Worm (Caenorhabditis elegans): ENCODE results near the gene nhr-124.

nhr-124 gene

DNA sequence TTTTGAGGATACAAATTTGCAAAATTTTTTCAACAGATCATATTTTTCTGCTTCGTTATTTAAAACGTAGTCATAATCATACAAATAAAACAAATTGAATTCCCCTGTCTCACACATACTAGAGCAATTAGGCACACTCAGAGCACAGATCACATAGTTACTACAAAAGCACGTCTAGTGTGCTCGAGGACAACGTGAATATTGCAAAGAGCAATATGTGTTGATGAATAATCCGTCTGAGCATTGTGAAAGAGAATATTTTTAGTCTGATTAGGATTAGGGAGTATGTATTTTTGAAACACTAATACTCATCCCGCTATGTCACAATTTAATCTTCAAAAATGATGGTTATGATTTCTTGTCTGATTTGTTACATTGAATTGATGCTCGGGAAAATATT lies 8.8 kb downstream of the nhr-124 start:
- TF ChIP-seq pax-3 (tag; optimal IDR thresholded peaks at IDR 0.05) (peak; percentile 14), nhr-71 (tag; optimal IDR thresholded peaks at IDR 0.05) (peak; percentile 5), fkh-4 (tag; optimal IDR thresholded peaks at IDR 0.05; ENCODE audit: borderline replicate concordance) (no peak), xbp-1 (tag; optimal IDR thresholded peaks at IDR 0.05) (no peak), fkh-8 (tag; optimal IDR thresholded peaks at IDR 0.05) (peak; percentile 75), nhr-47 (tag; optimal IDR thresholded peaks at IDR 0.05) (peak; percentile 13), ceh-63 (GFP tag; optimal IDR thresholded peaks at IDR 0.05) (no peak), dsc-1 (tag; optimal IDR thresholded peaks at IDR 0.05) (peak; percentile 85)

DNA sequence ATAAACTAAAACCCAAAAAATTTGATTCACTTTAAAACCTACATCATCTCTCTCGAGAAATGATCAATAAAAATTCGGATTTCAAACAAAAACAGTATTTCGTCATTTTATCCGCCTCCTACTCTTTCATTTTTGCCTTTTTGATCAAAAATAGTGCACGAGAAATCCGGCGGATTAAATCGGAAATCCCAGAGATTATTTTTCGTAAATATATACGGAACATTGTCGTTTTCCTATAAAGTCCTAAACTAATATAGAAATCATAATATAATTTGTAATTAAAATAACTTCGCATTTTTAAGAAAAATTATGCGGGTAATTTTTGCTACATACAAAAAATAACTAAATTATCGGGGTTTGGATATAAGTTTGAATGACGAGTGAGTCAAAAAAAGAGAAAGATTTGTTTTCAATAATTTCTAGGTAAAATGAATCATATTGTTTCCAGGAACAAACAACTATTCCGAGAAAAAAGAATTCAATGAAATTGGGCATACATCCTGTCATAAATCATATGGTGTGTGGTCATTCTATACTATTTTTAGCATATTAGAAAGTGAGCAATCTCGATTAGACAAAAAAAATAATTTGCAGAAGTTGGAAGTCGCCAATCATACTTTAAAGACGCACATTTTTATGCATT lies 11.8 kb downstream of the nhr-124 start, which contains the start of gene nhr-158:
Gene nhr-158, minus strand, starts transcription at position 51 of the 643 bp plus-strand sequence.
- TF ChIP-seq skn-1 (tag; optimal IDR thresholded peaks at IDR 0.05): no peak
- no peak for TF ChIP-seq tbx-2 (tag; optimal IDR thresholded peaks at IDR 0.05)
- TF ChIP-seq unc-30 (tag; optimal IDR thresholded peaks at IDR 0.05): no peak
- TF ChIP-seq aha-1 (tag; optimal IDR thresholded peaks at IDR 0.05): no peak
- TF ChIP-seq ceh-82 (tag; optimal IDR thresholded peaks at IDR 0.05): no peak
- no peak for TF ChIP-seq unc-98 (GFP tag; IDR thresholded peaks at IDR 0.05)
- peak; percentile 48 for TF ChIP-seq nhr-11 (tag; optimal IDR thresholded peaks at IDR 0.05)
- no peak for TF ChIP-seq ceh-88 (GFP tag; IDR thresholded peaks at IDR 0.05)
- TF ChIP-seq nhr-12 (tag; optimal IDR thresholded peaks at IDR 0.05): no peak
- TF ChIP-seq ceh-8 (GFP tag; optimal IDR thresholded peaks at IDR 0.05): no peak
- no peak for TF ChIP-seq ama-1 (optimal IDR thresholded peaks at IDR 0.05)
- peak; percentile 18 for TF ChIP-seq swsn-7 (tag; optimal IDR thresholded peaks at IDR 0.05)
- TF ChIP-seq vab-15 (tag; optimal IDR thresholded peaks at IDR 0.05): no peak
- no peak for TF ChIP-seq C34B4.2 (tag; optimal IDR thresholded peaks at IDR 0.05)
- no peak for TF ChIP-seq fkh-10 (GFP tag; optimal IDR thresholded peaks at IDR 0.05)
- no peak for TF ChIP-seq lin-13 (GFP tag; optimal IDR thresholded peaks at IDR 0.05)
- peak in 1 of 2 experiments; percentile 45 for TF ChIP-seq lsy-2 (tag; optimal IDR thresholded peaks at IDR 0.05)
- no peak for TF ChIP-seq ztf-11 (tag; optimal IDR thresholded peaks at IDR 0.05)
- TF ChIP-seq nhr-20 (tag; optimal IDR thresholded peaks at IDR 0.05): peak; percentile 32
- no peak for TF ChIP-seq zag-1 (tag; optimal IDR thresholded peaks at IDR 0.05)
- TF ChIP-seq egl-27 (tag; optimal IDR thresholded peaks at IDR 0.05): no peak
- no peak for TF ChIP-seq Y116A8C.19 (tag; optimal IDR thresholded peaks at IDR 0.05; ENCODE audit: borderline replicate concordance)
- no peak for TF ChIP-seq lin-39 (tag; optimal IDR thresholded peaks at IDR 0.05)
- no peak for TF ChIP-seq zip-4 (GFP tag; optimal IDR thresholded peaks at IDR 0.05)
- TF ChIP-seq fkh-8 (tag; optimal IDR thresholded peaks at IDR 0.05): peak; percentile 90
- TF ChIP-seq C04F5.9 (tag; optimal IDR thresholded peaks at IDR 0.05): no peak
- no peak for TF ChIP-seq nhr-28 (tag; optimal IDR thresholded peaks at IDR 0.05)
- peak; percentile 43 for TF ChIP-seq lin-14 (GFP tag; optimal IDR thresholded peaks at IDR 0.05)
- no peak for TF ChIP-seq ceh-90 (tag; optimal IDR thresholded peaks at IDR 0.05)
- no peak for TF ChIP-seq C16A3.4 (tag; optimal IDR thresholded peaks at IDR 0.05)
- TF ChIP-seq pqm-1 (tag; optimal IDR thresholded peaks at IDR 0.05): no peak
- TF ChIP-seq fkh-4 (tag; optimal IDR thresholded peaks at IDR 0.05; ENCODE audit: borderline replicate concordance): peak; percentile 18
- peak; percentile 61 for TF ChIP-seq fos-1 (tag; optimal IDR thresholded peaks at IDR 0.05)
- TF ChIP-seq unc-130 (tag; optimal IDR thresholded peaks at IDR 0.05): no peak
- no peak for TF ChIP-seq efl-1 (optimal IDR thresholded peaks at IDR 0.05)
- no peak for TF ChIP-seq efl-1 (GFP tag; optimal IDR thresholded peaks at IDR 0.05 in 1 of 2)
- no peak for TF ChIP-seq xbp-1 (tag; optimal IDR thresholded peaks at IDR 0.05)
- peak; percentile 94 for TF ChIP-seq dsc-1 (tag; optimal IDR thresholded peaks at IDR 0.05)
- no peak for TF ChIP-seq sup-37 (GFP tag; optimal IDR thresholded peaks at IDR 0.05)
- no peak for TF ChIP-seq elt-3 (tag; optimal IDR thresholded peaks at IDR 0.05)
- no peak for TF ChIP-seq unc-62 (GFP tag; optimal IDR thresholded peaks at IDR 0.05)
- TF ChIP-seq nhr-85 (tag): no peak
- TF ChIP-seq lin-35 (GFP tag; optimal IDR thresholded peaks at IDR 0.05): no peak
- no peak for TF ChIP-seq mep-1 (tag; optimal IDR thresholded peaks at IDR 0.05)
- no peak for TF ChIP-seq ets-5 (GFP tag; IDR thresholded peaks at IDR 0.05)
- no peak for TF ChIP-seq nhr-84 (tag; optimal IDR thresholded peaks at IDR 0.05)
- TF ChIP-seq jun-1 (tag; optimal IDR thresholded peaks at IDR 0.05): no peak
- TF ChIP-seq hlh-4 (tag; optimal IDR thresholded peaks at IDR 0.05): no peak
